Worm (Caenorhabditis elegans) whole organism, L4 larva: Measurements from ENCODE around the gene srx-21.

ENCODE experiments used
- T20F7.1 ChIP-seq: fragments of 200-800 bp; sonication (Bioruptor generic); optimal IDR thresholded peaks from 2 replicates; lab custom pipeline; 2018; ENCODE audit warnings: mild to moderate bottlenecking, missing genetic modification characterization, missing compliant biosample characterization
- T26A8.4 ChIP-seq: fragments of 200-800 bp; sonication (Bioruptor generic); IDR thresholded peaks from 2 replicates; pipeline ENCODE4 v1.3.6; 2022; ENCODE audit warnings: missing genetic modification characterization, missing compliant biosample characterization
- daf-19 ChIP-seq: fragments of 200-800 bp; sonication (Bioruptor generic); conservative IDR thresholded peaks from 2 replicates; pipeline ENCODE4 v1.3.6; 2022; ENCODE audit warnings: missing genetic modification characterization, missing compliant biosample characterization
- dmd-9 ChIP-seq: fragments of 200-800 bp; sonication (Bioruptor generic); IDR thresholded peaks from 2 replicates; pipeline ENCODE4 v1.3.6; 2022; ENCODE audit warnings: missing genetic modification reagents, missing genetic modification characterization, missing compliant biosample characterization
- gei-8 ChIP-seq: fragments of 200-800 bp; sonication (Bioruptor generic); optimal IDR thresholded peaks from 2 replicates; lab custom pipeline; 2018; ENCODE audit warnings: mild to moderate bottlenecking, missing genetic modification characterization, missing compliant biosample characterization
- mes-2 ChIP-seq: sonication (generic microtip); optimal IDR thresholded peaks from 2 replicates; lab custom pipeline; 2016; ENCODE audit warnings: missing genotype, mild to moderate bottlenecking, missing genetic modification characterization, missing compliant biosample characterization; ENCODE audit not compliant: poor library complexity, severe bottlenecking
- pqm-1 ChIP-seq: sonication (generic microtip); optimal IDR thresholded peaks from 2 replicates; lab custom pipeline; 2017; ENCODE audit warnings: missing biosample characterization, missing genetic modification characterization
- unc-62 ChIP-seq, 3 experiments: fragments of 150-350 bp in 1 of 3; sonication (generic microtip); optimal IDR thresholded peaks in 2 of 3; peaks in 1 of 3; 1 replicate in 1 of 3; 2 replicates in 2 of 3; lab custom pipeline; 2014 to 2017; ENCODE audit warnings: missing biosample characterization in 3 of 3, missing genetic modification characterization in 3 of 3, missing genetic modification reagents in 3 of 3, missing genotype in 1 of 3

DNA sequence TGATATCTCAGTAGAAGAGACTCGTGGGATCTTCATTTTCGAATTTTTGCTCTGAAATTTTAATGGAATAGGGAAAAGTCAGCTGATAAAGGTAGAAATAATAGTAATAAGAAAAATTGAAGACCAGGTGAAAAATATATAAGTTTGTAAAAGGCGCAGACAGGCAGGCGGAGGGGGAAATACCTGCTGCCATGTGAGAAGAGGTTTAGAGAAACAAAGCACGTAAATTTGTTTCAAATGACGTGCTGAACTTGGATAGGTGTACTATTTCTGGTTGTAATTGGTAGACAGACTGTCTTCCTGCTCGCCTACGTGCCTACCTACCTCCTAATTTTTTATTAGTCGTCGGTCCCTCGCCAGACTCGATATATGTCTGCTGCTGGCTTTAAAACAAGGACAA is 9.4 kb upstream of the srx-21 start, which contains the start of gene nhr-180:
- TF ChIP-seq dmd-9 (GFP tag; lab: Robert Waterston, UW) (no peak), gei-8 (GFP tag; lab: Kevin White, UChicago) (no peak), pqm-1 (tag; lab: Kevin White, UChicago) (no peak), mes-2 (tag; lab: Kevin White, UChicago) (no peak), T20F7.1 (no peak), T26A8.4 (no peak), daf-19 (GFP tag; lab: Robert Waterston, UW) (no peak), unc-62 (GFP tag; optimal IDR thresholded peaks at IDR 0.05 in 1 of 2; lab: Kevin White, UChicago) (no peak), unc-62 (tag; optimal IDR thresholded peaks at IDR 0.05; lab: Kevin White, UChicago) (no peak)
